Fruit fly (Drosophila melanogaster) whole organism, embryonic: Measurements from ENCODE around the gene Pif1.

ENCODE experiments used
- CG1024 ChIP-seq: fragments of 200-800 bp; sonication (Bioruptor generic); IDR thresholded peaks from 2 replicates; pipeline ENCODE4 v1.3.6; 2022; ENCODE audit warnings: missing biosample characterization, missing genetic modification characterization
- CG10543 ChIP-seq: fragments of 200-800 bp; sonication (Bioruptor generic); optimal IDR thresholded peaks from 3 replicates; lab custom pipeline; 2017; ENCODE audit warnings: missing biosample characterization, mild to moderate bottlenecking, missing genetic modification characterization, moderate library complexity
- CG11093 ChIP-seq: fragments of 200-800 bp; sonication (Bioruptor generic); IDR thresholded peaks from 3 replicates; pipeline ENCODE4 v1.3.6; 2022; ENCODE audit warnings: missing biosample characterization, missing genetic modification characterization
- CG12299 ChIP-seq: fragments of 200-800 bp; sonication (Bioruptor generic); optimal IDR thresholded peaks from 2 replicates; lab custom pipeline; 2018; ENCODE audit warnings: missing biosample characterization, mild to moderate bottlenecking, missing genetic modification characterization
- CG12942 ChIP-seq: fragments of 200-800 bp; sonication (Bioruptor generic); optimal IDR thresholded peaks from 3 replicates; lab custom pipeline; 2016; ENCODE audit warnings: missing biosample characterization, missing genetic modification characterization
- CG13894 ChIP-seq: fragments of 200-800 bp; sonication (Bioruptor generic); optimal IDR thresholded peaks from 3 replicates; lab custom pipeline; 2018; ENCODE audit warnings: missing biosample characterization, mild to moderate bottlenecking, missing genetic modification characterization, moderate library complexity
- CG14667 ChIP-seq: fragments of 200-800 bp; sonication (Bioruptor generic); IDR thresholded peaks from 2 replicates; pipeline ENCODE4 v1.3.6; 2022; ENCODE audit warnings: missing biosample characterization, missing genetic modification characterization
- CG1647 ChIP-seq: fragments of 200-800 bp; sonication (Bioruptor generic); optimal IDR thresholded peaks from 3 replicates; lab custom pipeline; 2016; ENCODE audit warnings: missing biosample characterization, missing genetic modification characterization
- CG1792 ChIP-seq: fragments of 200-800 bp; sonication (Bioruptor generic); optimal IDR thresholded peaks from 2 replicates; lab custom pipeline; 2016; ENCODE audit warnings: missing biosample characterization, missing genetic modification characterization
- CG30020 ChIP-seq: fragments of 200-800 bp; optimal IDR thresholded peaks from 2 replicates; lab custom pipeline; 2019; ENCODE audit warnings: missing biosample characterization, mild to moderate bottlenecking, missing genetic modification characterization, moderate library complexity
- CG32532 ChIP-seq: fragments of 200-800 bp; sonication (Bioruptor generic); IDR thresholded peaks from 2 replicates; pipeline ENCODE4 v1.3.6; 2022; ENCODE audit warnings: missing biosample characterization, missing genetic modification characterization
- CG33557 ChIP-seq: fragments of 200-800 bp; sonication (Bioruptor generic); optimal IDR thresholded peaks from 2 replicates; lab custom pipeline; 2019; ENCODE audit warnings: missing biosample characterization, mild to moderate bottlenecking, missing genetic modification characterization, moderate library complexity
- CG3407 ChIP-seq: fragments of 200-800 bp; sonication (Bioruptor generic); optimal IDR thresholded peaks from 2 replicates; lab custom pipeline; 2018; ENCODE audit warnings: missing biosample characterization, mild to moderate bottlenecking, missing genetic modification characterization
- CG34224 ChIP-seq: fragments of 200-800 bp; sonication (Bioruptor generic); IDR thresholded peaks from 3 replicates; pipeline ENCODE4 v1.3.6; 2022; ENCODE audit warnings: missing biosample characterization, missing genetic modification characterization; ENCODE audit not compliant: partially characterized antibody
- CG34422 ChIP-seq: fragments of 200-800 bp; sonication (Bioruptor generic); IDR thresholded peaks from 3 replicates; pipeline ENCODE4 v1.3.6; 2022; ENCODE audit warnings: missing biosample characterization, missing genetic modification characterization
- CG4404 ChIP-seq: fragments of 200-800 bp; sonication (Bioruptor generic); IDR thresholded peaks from 2 replicates; pipeline ENCODE4 v1.3.6; 2022; ENCODE audit warnings: missing biosample characterization, missing genetic modification characterization
- CG5245 ChIP-seq: fragments of 200-800 bp; sonication (Bioruptor generic); optimal IDR thresholded peaks from 3 replicates; lab custom pipeline; 2016; ENCODE audit warnings: missing biosample characterization, missing genetic modification characterization
- CG6813 ChIP-seq: fragments of 200-800 bp; sonication (Bioruptor generic); optimal IDR thresholded peaks from 2 replicates; lab custom pipeline; 2017; ENCODE audit warnings: missing biosample characterization, missing genetic modification characterization, mild to moderate bottlenecking, moderate library complexity, missing genetic modification reagents
- CG7357 ChIP-seq: fragments of 200-800 bp; sonication (Bioruptor generic); IDR thresholded peaks from 3 replicates; pipeline ENCODE4 v1.3.6; 2022; ENCODE audit warnings: missing biosample characterization, missing genetic modification characterization
- CG8944 ChIP-seq: fragments of 200-800 bp; sonication (Bioruptor generic); optimal IDR thresholded peaks from 3 replicates; lab custom pipeline; 2016; ENCODE audit warnings: missing biosample characterization, missing genetic modification characterization
- CkIIα-i1 ChIP-seq: fragments of 200-800 bp; sonication (Bioruptor generic); IDR thresholded peaks from 2 replicates; pipeline ENCODE4 v1.3.6; 2022; ENCODE audit warnings: missing biosample characterization, missing genetic modification characterization
- CoRest ChIP-seq: fragments of 200-800 bp; sonication (Bioruptor generic); optimal IDR thresholded peaks from 3 replicates; lab custom pipeline; 2018; ENCODE audit warnings: missing biosample characterization, mild to moderate bottlenecking, missing genetic modification characterization, moderate library complexity
- D19A ChIP-seq: fragments of 200-800 bp; optimal IDR thresholded peaks from 3 replicates; lab custom pipeline; 2019; ENCODE audit warnings: missing biosample characterization, mild to moderate bottlenecking, missing genetic modification characterization, moderate library complexity
- D19B ChIP-seq: fragments of 200-800 bp; sonication (Bioruptor generic); optimal IDR thresholded peaks from 2 replicates; lab custom pipeline; 2017; ENCODE audit warnings: missing biosample characterization, mild to moderate bottlenecking, missing genetic modification characterization
- Dref ChIP-seq: fragments of 200-800 bp; sonication (Bioruptor generic); IDR thresholded peaks from 2 replicates; pipeline ENCODE4 v1.3.6; 2022; ENCODE audit warnings: missing biosample characterization, missing genetic modification characterization
- Drgx ChIP-seq: fragments of 200-800 bp; sonication (Bioruptor generic); IDR thresholded peaks from 2 replicates; pipeline ENCODE4 v1.3.6; 2022; ENCODE audit warnings: missing biosample characterization, missing genetic modification characterization
- Ets65A ChIP-seq: fragments of 200-800 bp; sonication (Bioruptor generic); peaks from one replicate; lab custom pipeline; 2016; ENCODE audit warnings: missing biosample characterization, missing genetic modification characterization
- HLH3B ChIP-seq: fragments of 200-800 bp; sonication (Bioruptor generic); IDR thresholded peaks from 2 replicates; pipeline ENCODE4 v1.3.6; 2022; ENCODE audit warnings: missing biosample characterization, missing genetic modification characterization
- Hmr ChIP-seq: fragments of 200-800 bp; sonication (Bioruptor generic); optimal IDR thresholded peaks from 3 replicates; lab custom pipeline; 2017; ENCODE audit warnings: mild to moderate bottlenecking, missing biosample characterization, missing genetic modification reagents, missing genetic modification characterization
- NFAT ChIP-seq: fragments of 200-800 bp; sonication (Bioruptor generic); IDR thresholded peaks from 2 replicates; pipeline ENCODE4 v1.3.6; 2022; ENCODE audit warnings: missing biosample characterization, missing genetic modification characterization
- Poxn ChIP-seq: fragments of 200-800 bp; sonication (Bioruptor generic); IDR thresholded peaks from 2 replicates; pipeline ENCODE4 v1.3.6; 2022; ENCODE audit warnings: missing biosample characterization, missing genetic modification characterization
- Rx ChIP-seq: fragments of 200-800 bp; sonication (Bioruptor generic); IDR thresholded peaks from 2 replicates; pipeline ENCODE4 v1.3.6; 2022; ENCODE audit warnings: missing biosample characterization, missing genetic modification characterization
- btn ChIP-seq: fragments of 200-800 bp; sonication (Bioruptor generic); optimal IDR thresholded peaks from 2 replicates; lab custom pipeline; 2016; ENCODE audit warnings: missing biosample characterization, missing genetic modification characterization
- chif ChIP-seq, 2 experiments: fragments of 200-800 bp; sonication (Bioruptor generic); optimal IDR thresholded peaks; 3 replicates each; lab custom pipeline; 2016; ENCODE audit warnings: missing biosample characterization in 2 of 2, missing genetic modification characterization in 2 of 2
- dpn ChIP-seq, 2 experiments: fragments of 200-800 bp; sonication (Bioruptor generic); optimal IDR thresholded peaks; 3 replicates each; lab custom pipeline; 2016; ENCODE audit warnings: missing biosample characterization in 2 of 2, missing genetic modification characterization in 2 of 2
- dysf ChIP-seq: fragments of 200-800 bp; sonication (Bioruptor generic); IDR thresholded peaks from 3 replicates; pipeline ENCODE4 v1.3.6; 2022; ENCODE audit warnings: missing biosample characterization, missing genetic modification characterization
- gcm2 ChIP-seq: fragments of 200-800 bp; sonication (Bioruptor generic); optimal IDR thresholded peaks from 2 replicates; lab custom pipeline; 2016; ENCODE audit warnings: missing biosample characterization, missing genetic modification characterization
- grau ChIP-seq: fragments of 200-800 bp; optimal IDR thresholded peaks from 3 replicates; lab custom pipeline; 2019; ENCODE audit warnings: missing biosample characterization, mild to moderate bottlenecking, missing genetic modification characterization, moderate library complexity
- gro ChIP-seq: fragments of 200-800 bp; sonication (Bioruptor generic); optimal IDR thresholded peaks from 2 replicates; lab custom pipeline; 2016; ENCODE audit warnings: missing biosample characterization, missing genetic modification characterization
- gt ChIP-seq: fragments of 200-800 bp; sonication (Bioruptor generic); IDR thresholded peaks from 2 replicates; pipeline ENCODE4 v1.3.6; 2022; ENCODE audit warnings: missing biosample characterization, missing genetic modification characterization
- h ChIP-seq: fragments of >200 bp; optimal IDR thresholded peaks from 2 replicates; lab custom pipeline; 2017
- ham ChIP-seq: fragments of 200-800 bp; sonication (Bioruptor generic); IDR thresholded peaks from 2 replicates; pipeline ENCODE4 v1.3.6; 2022; ENCODE audit warnings: missing biosample characterization, missing genetic modification characterization
- hb ChIP-seq: fragments of 200-800 bp; sonication (Bioruptor generic); IDR thresholded peaks from 3 replicates; pipeline ENCODE4 v1.3.6; 2022; ENCODE audit warnings: missing biosample characterization, missing genetic modification characterization; ENCODE audit not compliant: partially characterized antibody
- inv ChIP-seq: fragments of 200-800 bp; sonication (Bioruptor generic); IDR thresholded peaks from 2 replicates; pipeline ENCODE4 v1.3.6; 2022; ENCODE audit warnings: missing biosample characterization, missing genetic modification characterization; ENCODE audit not compliant: partially characterized antibody
- jigr1 ChIP-seq: fragments of 200-800 bp; sonication (Bioruptor generic); IDR thresholded peaks from 3 replicates; pipeline ENCODE4 v1.3.6; 2022; ENCODE audit warnings: missing biosample characterization, missing genetic modification characterization
- kay ChIP-seq: fragments of 200-800 bp; sonication (Bioruptor generic); optimal IDR thresholded peaks from 2 replicates; lab custom pipeline; 2016; ENCODE audit warnings: missing biosample characterization, missing genetic modification characterization
- lola ChIP-seq, 3 experiments: fragments of >200 bp in 2 of 3; fragments of 200-800 bp in 1 of 3; sonication (Bioruptor generic) in 1 of 3; optimal IDR thresholded peaks; 2 replicates each; lab custom pipeline; 2017 to 2019; ENCODE audit warnings: missing biosample characterization in 3 of 3, missing genetic modification characterization in 3 of 3, mild to moderate bottlenecking in 1 of 3, moderate library complexity in 1 of 3
- pan ChIP-seq, 4 experiments: fragments of >200 bp in 3 of 4; fragments of 200-800 bp in 1 of 4; sonication (Bioruptor generic) in 1 of 4; optimal IDR thresholded peaks in 3 of 4; IDR thresholded peaks in 1 of 4; 2 replicates each; pipeline versions ENCODE4 v1.3.6 to Lab custom; 2017 to 2022; ENCODE audit warnings: missing biosample characterization in 2 of 4, missing genetic modification characterization in 2 of 4, mixed read lengths in 1 of 4
- toy ChIP-seq: fragments of 200-800 bp; sonication (Bioruptor generic); IDR thresholded peaks from 2 replicates; pipeline ENCODE4 v1.3.6; 2022; ENCODE audit warnings: missing biosample characterization, missing genetic modification characterization
- tx ChIP-seq: fragments of 200-800 bp; sonication (Bioruptor generic); optimal IDR thresholded peaks from 2 replicates; lab custom pipeline; 2016; ENCODE audit warnings: missing biosample characterization, missing genetic modification characterization
- z ChIP-seq: fragments of 200-800 bp; sonication (Bioruptor generic); IDR thresholded peaks from 3 replicates; pipeline ENCODE4 v1.3.6; 2022; ENCODE audit warnings: missing biosample characterization, missing genetic modification characterization

Gene Pif1

dm6 chr2L:3475948-3476347 lies 6.1 kb upstream of the Pif1 start (continued):
- TF ChIP-seq CG32532, result peak; percentile 58; the same call in 1 of the 2 replicates
- peak; percentile 51 for TF ChIP-seq D19B (GFP tag; lab: Kevin White, UChicago)
- peak; percentile 80 for TF ChIP-seq CoRest
- peak; percentile 73 for TF ChIP-seq grau (tag; lab: Kevin White, UChicago)
- TF ChIP-seq Ets65A, result no peak
- peak; percentile 81 for TF ChIP-seq CG34422
- no peak for TF ChIP-seq CG1647 (GFP tag; lab: Kevin White, UChicago)
- no peak for TF ChIP-seq toy (GFP tag; lab: Robert Waterston, UW)
- TF ChIP-seq gcm2 (GFP tag; lab: Kevin White, UChicago), result no peak
- TF ChIP-seq hb (GFP tag; lab: Robert Waterston, UW), result no peak
- TF ChIP-seq tx (GFP tag; lab: Kevin White, UChicago), result no peak
- no peak for TF ChIP-seq Dref (GFP tag; lab: Robert Waterston, UW)
- no peak for TF ChIP-seq CG30020 (tag; lab: Kevin White, UChicago)
- TF ChIP-seq CG1792 (GFP tag; lab: Kevin White, UChicago), result no peak
- TF ChIP-seq CG14667 (GFP tag; lab: Robert Waterston, UW), result peak; percentile 38
- no peak for TF ChIP-seq HLH3B
- no peak for TF ChIP-seq CG34224
- no peak for TF ChIP-seq CG11093
- 0 out of 3 replicates have a peak, but pooled peaks have one; percentile 23 for TF ChIP-seq CG7357 (GFP tag; lab: Robert Waterston, UW)
- no peak for TF ChIP-seq CG4404
- TF ChIP-seq dpn (GFP tag; optimal IDR thresholded peaks at IDR 0.05; lab: Kevin White, UChicago), result peak; percentile 38 to 60
- no peak for TF ChIP-seq Drgx (GFP tag; lab: Robert Waterston, UW)
- TF ChIP-seq CG13894, result no peak
- peak; percentile 83 for TF ChIP-seq dysf (GFP tag; lab: Robert Waterston, UW)
- TF ChIP-seq gt (GFP tag; lab: Robert Waterston, UW), result no peak
- TF ChIP-seq CG10543 (GFP tag; lab: Kevin White, UChicago), result peak; percentile 21
- no peak for TF ChIP-seq CG12942 (GFP tag; lab: Kevin White, UChicago)
- TF ChIP-seq h (lab: Kevin White, UChicago), result no peak
- peak; percentile 6 for TF ChIP-seq CG3407 (GFP tag; lab: Kevin White, UChicago)
- no peak for TF ChIP-seq jigr1

dm6 chr2L:3475168-3475567 lies 5.4 kb upstream of the Pif1 start:
- TF ChIP-seq D19A (tag; lab: Kevin White, UChicago) (peak; percentile 30), CG12299 (tag; lab: Kevin White, UChicago) (no peak)

- TF ChIP-seq btn (no peak), NFAT (GFP tag; lab: Robert Waterston, UW) (peak; percentile 94), Poxn (GFP tag; lab: Robert Waterston, UW) (no peak), CG8944 (GFP tag; lab: Kevin White, UChicago) (peak; percentile 50), kay (GFP tag; lab: Kevin White, UChicago) (no peak), CkIIα-i1 (GFP tag; lab: Robert Waterston, UW) (no peak), inv (GFP tag; lab: Robert Waterston, UW) (no peak), CG33557 (GFP tag; lab: Kevin White, UChicago) (no peak), ham (no peak), z (no peak), CG1024 (GFP tag; lab: Robert Waterston, UW) (peak; percentile 65; the same call in 1 of the 2 replicates), lola (GFP tag; optimal IDR thresholded peaks at IDR 0.05; lab: Kevin White, UChicago) (no peak), Hmr (GFP tag; lab: Kevin White, UChicago) (peak; percentile 44), Rx (peak; percentile 40; the same call in 1 of the 2 replicates), chif (GFP tag; optimal IDR thresholded peaks at IDR 0.05; lab: Kevin White, UChicago) (peak; percentile 1 to 48), gro (GFP tag; lab: Kevin White, UChicago) (no peak), CG5245 (GFP tag; lab: Kevin White, UChicago) (peak; percentile 65), CG6813 (peak; percentile 26), pan (optimal IDR thresholded peaks at IDR 0.05; lab: Kevin White, UChicago) (no peak), pan (GFP tag; optimal IDR thresholded peaks at IDR 0.05 in 1 of 2, IDR thresholded peaks at IDR 0.05 in 1 of 2) (peak in 1 of 2 experiments; percentile 76), CG12299 (tag; lab: Kevin White, UChicago) (no peak)
Observed at dm6 chr2L:3472242-3472641, 2.4 kb upstream of the Pif1 start, which contains the start of gene Pgant4. Gene Pgant4, plus strand, starts transcription at chr2L:3472603.
